Worm (Caenorhabditis elegans): ENCODE results near the gene fan-1.
A peak's percentile ranks its signal among the peaks of the same experiment; 100 is the strongest.

DNA sequence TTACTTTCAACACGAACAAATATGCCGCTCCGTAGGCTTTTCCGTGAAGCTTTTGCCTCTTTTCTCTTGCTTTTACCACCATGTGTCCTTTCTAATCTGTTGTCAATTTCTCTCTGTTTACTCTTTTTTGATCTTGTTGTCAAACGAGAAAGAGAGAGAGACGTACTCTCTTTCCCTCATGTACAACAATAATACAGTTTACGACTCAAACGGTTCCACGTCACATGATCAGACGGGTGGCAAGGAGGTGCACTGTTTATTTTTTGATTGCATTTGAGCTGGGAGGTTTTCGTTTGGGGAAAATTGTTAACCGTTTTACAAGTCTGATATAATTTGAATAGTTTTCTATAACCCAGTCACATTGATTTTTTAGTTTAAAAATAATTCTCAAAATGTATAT, 47.6 kb upstream of the fan-1 start:
- TF ChIP-seq snu-23 (GFP tag; optimal IDR thresholded peaks at IDR 0.05) (no peak), lin-13 (GFP tag; optimal IDR thresholded peaks at IDR 0.05) (no peak), ama-1 (optimal IDR thresholded peaks at IDR 0.05) (no peak), nhr-90 (tag; optimal IDR thresholded peaks at IDR 0.05; ENCODE audit: poor library complexity) (peak; percentile 56), nhr-12 (tag; optimal IDR thresholded peaks at IDR 0.05) (no peak), nhr-20 (tag; optimal IDR thresholded peaks at IDR 0.05) (peak; percentile 51), nhr-19 (GFP tag; conservative IDR thresholded peaks at IDR 0.05) (no peak), dpl-1 (GFP tag; optimal IDR thresholded peaks at IDR 0.05) (peak in 1 of 3 experiments; percentile 6), lin-15B (tag; optimal IDR thresholded peaks at IDR 0.05) (no peak), ceh-63 (GFP tag; optimal IDR thresholded peaks at IDR 0.05) (no peak), lsy-2 (tag; optimal IDR thresholded peaks at IDR 0.05) (peak in 1 of 2 experiments; percentile 37), fkh-10 (GFP tag; optimal IDR thresholded peaks at IDR 0.05) (no peak), rnt-1 (tag; optimal IDR thresholded peaks at IDR 0.05) (no peak)
